Worm (Caenorhabditis elegans): Measurements from ENCODE around the gene ugt-18.

Gene ugt-18

ce11 chrV:12814481-12814882 lies 5.6 kb upstream of the ugt-18 start (continued):
- TF ChIP-seq nhr-48 (tag; optimal IDR thresholded peaks at IDR 0.05), result no peak
- no peak for TF ChIP-seq F10B5.3 (tag; optimal IDR thresholded peaks at IDR 0.05)
- no peak for TF ChIP-seq zfp-2 (tag; optimal IDR thresholded peaks at IDR 0.05)
- no peak for TF ChIP-seq snpc-4 (tag; optimal IDR thresholded peaks at IDR 0.05)
- no peak for TF ChIP-seq mdt-29 (GFP tag; IDR thresholded peaks at IDR 0.05)
- no peak for TF ChIP-seq madf-9 (GFP tag; conservative IDR thresholded peaks at IDR 0.05)
- TF ChIP-seq unc-39 (tag; optimal IDR thresholded peaks at IDR 0.05), result no peak
- TF ChIP-seq jun-1 (tag; optimal IDR thresholded peaks at IDR 0.05), result no peak
- no peak for TF ChIP-seq mxl-2 (GFP tag; conservative IDR thresholded peaks at IDR 0.05)
- no peak for TF ChIP-seq nhr-10 (tag; optimal IDR thresholded peaks at IDR 0.05)
- 0 out of 2 replicates have a peak, but pooled peaks have one; percentile 19 for TF ChIP-seq lin-38 (GFP tag; IDR thresholded peaks at IDR 0.05)
- TF ChIP-seq vab-7 (GFP tag; IDR thresholded peaks at IDR 0.05), result no peak
- TF ChIP-seq Y48G9A.11 (GFP tag; IDR thresholded peaks at IDR 0.05), result no peak
- peak; percentile 93 for TF ChIP-seq hlh-30 (tag; optimal IDR thresholded peaks at IDR 0.05; ENCODE audit: insufficient read depth)
- TF ChIP-seq fkh-10 (GFP tag; optimal IDR thresholded peaks at IDR 0.05), result peak; percentile 65
- TF ChIP-seq lim-7 (GFP tag; IDR thresholded peaks at IDR 0.05), result no peak
- no peak for TF ChIP-seq ceh-44 (GFP tag; IDR thresholded peaks at IDR 0.05)
- peak; percentile 53 for TF ChIP-seq mxl-3 (GFP tag; optimal IDR thresholded peaks at IDR 0.05)
- no peak for TF ChIP-seq dmd-9 (GFP tag; IDR thresholded peaks at IDR 0.05)
- no peak for TF ChIP-seq ceh-28 (tag; optimal IDR thresholded peaks at IDR 0.05)
- no peak for TF ChIP-seq Y105C5A.15 (GFP tag; IDR thresholded peaks at IDR 0.05)
- TF ChIP-seq ztf-11 (tag; optimal IDR thresholded peaks at IDR 0.05), result no peak
- no peak for TF ChIP-seq zip-11 (GFP tag; IDR thresholded peaks at IDR 0.05)
- peak; percentile 9 for TF ChIP-seq gei-8 (GFP tag; optimal IDR thresholded peaks at IDR 0.05)
- TF ChIP-seq dmd-6 (GFP tag; IDR thresholded peaks at IDR 0.05), result peak; percentile 51; the same call in 1 of the 2 replicates
- TF ChIP-seq F37D6.2 (tag; optimal IDR thresholded peaks at IDR 0.05), result peak; percentile 70
- no peak for TF ChIP-seq nhr-76 (tag; optimal IDR thresholded peaks at IDR 0.05)
- TF ChIP-seq nhr-111 (GFP tag; optimal IDR thresholded peaks at IDR 0.05), result no peak
- no peak for TF ChIP-seq php-3 (GFP tag; IDR thresholded peaks at IDR 0.05)
- no peak for TF ChIP-seq skn-1 (tag; optimal IDR thresholded peaks at IDR 0.05)
- no peak for TF ChIP-seq Y5F2A.4 (GFP tag; optimal IDR thresholded peaks at IDR 0.05)
- TF ChIP-seq dmd-8 (GFP tag; IDR thresholded peaks at IDR 0.05), result no peak
- TF ChIP-seq nhr-11 (tag; optimal IDR thresholded peaks at IDR 0.05), result peak; percentile 83
- TF ChIP-seq unc-130 (GFP tag; optimal IDR thresholded peaks at IDR 0.05), result no peak
- no peak for TF ChIP-seq lin-1 (GFP tag; IDR thresholded peaks at IDR 0.05)
- peak; percentile 71 for TF ChIP-seq nhr-6 (tag; optimal IDR thresholded peaks at IDR 0.05)
- no peak for TF ChIP-seq F44E2.7 (GFP tag; IDR thresholded peaks at IDR 0.05)
- no peak for TF ChIP-seq zag-1 (tag; optimal IDR thresholded peaks at IDR 0.05)
- no peak for TF ChIP-seq attf-4 (tag; optimal IDR thresholded peaks at IDR 0.05)
- TF ChIP-seq ztf-7 (tag; optimal IDR thresholded peaks at IDR 0.05), result no peak
- TF ChIP-seq nhr-77 (tag; optimal IDR thresholded peaks at IDR 0.05), result no peak
- no peak for TF ChIP-seq tag-97 (GFP tag; IDR thresholded peaks at IDR 0.05)
- TF ChIP-seq unc-62 (GFP tag; optimal IDR thresholded peaks at IDR 0.05 in 1 of 2), result peak in 1 of 2 experiments; percentile 98
- TF ChIP-seq unc-62 (tag; optimal IDR thresholded peaks at IDR 0.05), result no peak
- peak; percentile 88 for TF ChIP-seq set-16 (GFP tag; IDR thresholded peaks at IDR 0.05)
- no peak for TF ChIP-seq nhr-41 (GFP tag; IDR thresholded peaks at IDR 0.05)
- TF ChIP-seq ceh-32 (tag; optimal IDR thresholded peaks at IDR 0.05; ENCODE audit: poor library complexity), result no peak
- TF ChIP-seq fos-1 (tag; optimal IDR thresholded peaks at IDR 0.05), result no peak
- peak; percentile 12 for TF ChIP-seq nhr-28 (tag; optimal IDR thresholded peaks at IDR 0.05)
- TF ChIP-seq lin-29 (GFP tag; IDR thresholded peaks at IDR 0.05), result no peak
- TF ChIP-seq duxl-1 (tag; optimal IDR thresholded peaks at IDR 0.05; ENCODE audit: poor library complexity), result no peak
- TF ChIP-seq madf-5 (GFP tag; IDR thresholded peaks at IDR 0.05), result no peak
- no peak for TF ChIP-seq sdz-12 (GFP tag; optimal IDR thresholded peaks at IDR 0.05)
- TF ChIP-seq F26F4.8 (GFP tag; conservative IDR thresholded peaks at IDR 0.05), result no peak

Data from whole organism, L4 larva.